Worm (Caenorhabditis elegans): ENCODE results near the gene mrps-26.
A peak's percentile ranks its signal among the peaks of the same experiment; 100 is the strongest.

The mrps-26 gene

ce11 chrIII:5269814-5270213 is 35.4 kb downstream of the mrps-26 start, which contains the start of gene ZC395.4:
Gene ZC395.4, plus strand, starts transcription at chrIII:5270114.
- TF ChIP-seq W03F9.2 (tag; optimal IDR thresholded peaks at IDR 0.05) (no peak), dao-5 (tag; optimal IDR thresholded peaks at IDR 0.05) (no peak), him-1 (tag; optimal IDR thresholded peaks at IDR 0.05) (no peak)

DNA sequence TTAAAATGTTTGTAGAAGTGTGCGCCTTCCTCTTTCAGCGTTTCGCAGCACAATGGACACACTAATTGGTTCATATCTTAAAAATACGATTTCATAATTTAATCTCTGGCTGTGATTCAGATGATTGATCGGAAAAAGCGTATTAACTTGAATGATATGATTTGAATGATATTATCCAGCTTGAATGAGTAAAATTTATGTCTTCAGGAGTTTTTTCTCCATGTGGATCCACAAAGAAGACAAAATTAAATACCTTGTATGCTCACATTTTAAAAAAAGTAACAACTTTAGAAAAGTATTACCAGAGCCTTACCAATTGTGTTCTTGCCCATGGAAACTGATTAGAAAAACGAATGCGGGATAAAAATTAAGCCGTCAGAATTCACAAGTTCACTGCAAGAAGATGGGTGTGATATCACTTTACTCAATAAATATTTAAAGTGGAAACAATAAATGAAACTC is 39.0 kb downstream of the mrps-26 start, which contains the start of gene ztf-8:
ztf-8 (minus strand) TSS at position 76 of the 462 bp plus-strand sequence.
- TF ChIP-seq W03F9.2 (tag; optimal IDR thresholded peaks at IDR 0.05) (no peak), him-1 (tag; optimal IDR thresholded peaks at IDR 0.05) (no peak)

DNA sequence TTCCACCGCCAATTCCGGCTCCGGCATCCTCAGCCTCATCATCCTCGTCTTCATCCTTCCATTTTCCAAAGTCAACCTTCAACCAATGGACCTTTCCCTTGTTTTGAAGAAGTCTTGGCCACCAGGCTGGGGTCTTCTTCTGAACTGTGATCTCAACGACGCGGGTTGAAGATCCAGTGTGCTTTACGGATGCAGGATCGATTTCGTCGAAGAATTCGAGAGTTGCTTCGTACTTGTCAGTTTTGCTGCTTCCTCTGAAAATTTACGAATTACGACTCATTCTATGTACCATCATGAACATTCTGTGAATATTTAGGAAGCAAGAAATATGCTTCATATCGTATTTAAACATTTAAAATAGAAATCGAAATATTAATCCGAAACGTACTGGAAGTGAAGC is 39.8 kb downstream of the mrps-26 start:
- TF ChIP-seq him-1 (tag; optimal IDR thresholded peaks at IDR 0.05) (no peak), W03F9.2 (tag; optimal IDR thresholded peaks at IDR 0.05) (no peak), dao-5 (tag; optimal IDR thresholded peaks at IDR 0.05) (no peak)

ce11 chrIII:5274715-5275355 is 40.4 kb downstream of the mrps-26 start, which contains the start of the genes daf-41 and toc-1:
Gene daf-41, minus strand, starts transcription at chrIII:5274765.
Gene toc-1, plus strand, starts transcription at chrIII:5275251.
- TF ChIP-seq dao-5 (tag; optimal IDR thresholded peaks at IDR 0.05) (no peak), W03F9.2 (tag; optimal IDR thresholded peaks at IDR 0.05) (peak; percentile 75), him-1 (tag; optimal IDR thresholded peaks at IDR 0.05) (no peak)

- TF ChIP-seq him-1 (tag; optimal IDR thresholded peaks at IDR 0.05) (no peak), dao-5 (tag; optimal IDR thresholded peaks at IDR 0.05) (no peak), W03F9.2 (tag; optimal IDR thresholded peaks at IDR 0.05) (no peak)
Measured at ce11 chrIII:5277740-5278139, 43.3 kb downstream of the mrps-26 start, which contains the start of gene clk-1. Gene clk-1, plus strand, starts transcription at chrIII:5277894.

ce11 chrIII:5280228-5280627 is 45.8 kb downstream of the mrps-26 start:
- TF ChIP-seq W03F9.2 (tag; optimal IDR thresholded peaks at IDR 0.05) (no peak), him-1 (tag; optimal IDR thresholded peaks at IDR 0.05) (no peak), dao-5 (tag; optimal IDR thresholded peaks at IDR 0.05) (no peak)

ce11 chrIII:5285484-5285883 is 51.1 kb downstream of the mrps-26 start:
- TF ChIP-seq W03F9.2 (tag; optimal IDR thresholded peaks at IDR 0.05) (no peak), dao-5 (tag; optimal IDR thresholded peaks at IDR 0.05) (no peak), him-1 (tag; optimal IDR thresholded peaks at IDR 0.05) (no peak)

Data from whole organism, L4/young adult.